Worm (Caenorhabditis elegans): ENCODE measurements around the gene ifet-1.

Gene ifet-1

ce11 chrIII:4428797-4429196, 46.2 kb downstream of the ifet-1 start:
- TF ChIP-seq Y48G9A.11 (GFP tag; IDR thresholded peaks at IDR 0.05), result no peak
- TF ChIP-seq ctbp-1 (GFP tag; IDR thresholded peaks at IDR 0.05), result peak; percentile 70; the same call in 1 of the 2 replicates
- peak; percentile 64 for TF ChIP-seq lin-38 (GFP tag; IDR thresholded peaks at IDR 0.05)
- TF ChIP-seq lin-39 (tag; optimal IDR thresholded peaks at IDR 0.05), result no peak
- TF ChIP-seq hlh-30 (tag; optimal IDR thresholded peaks at IDR 0.05; ENCODE audit: insufficient read depth), result no peak
- TF ChIP-seq unc-62 (GFP tag; optimal IDR thresholded peaks at IDR 0.05 in 1 of 2), result peak in 1 of 2 experiments; percentile 43
- TF ChIP-seq unc-62 (tag; optimal IDR thresholded peaks at IDR 0.05), result no peak
- peak; percentile 80 for TF ChIP-seq arid-1 (GFP tag; conservative IDR thresholded peaks at IDR 0.05)
- TF ChIP-seq lin-29 (GFP tag; IDR thresholded peaks at IDR 0.05), result no peak
- 0 out of 2 replicates have a peak, but pooled peaks have one; percentile 27 for TF ChIP-seq zfp-3 (GFP tag; conservative IDR thresholded peaks at IDR 0.05)
- 0 out of 2 replicates have a peak, but pooled peaks have one; percentile 13 for TF ChIP-seq Y105C5A.15 (GFP tag; IDR thresholded peaks at IDR 0.05)
- TF ChIP-seq sdz-12 (GFP tag; optimal IDR thresholded peaks at IDR 0.05), result peak; percentile 7
- TF ChIP-seq madf-5 (GFP tag; IDR thresholded peaks at IDR 0.05), result 0 out of 4 replicates have a peak, but pooled peaks of 1 of the 2 experiments have one; percentile 51
- 0 out of 2 replicates have a peak, but pooled peaks have one; percentile 25 for TF ChIP-seq madf-9 (GFP tag; conservative IDR thresholded peaks at IDR 0.05)
- peak; percentile 74; the same call in 1 of the 2 replicates for TF ChIP-seq dmd-8 (GFP tag; IDR thresholded peaks at IDR 0.05)
- TF ChIP-seq php-3 (GFP tag; IDR thresholded peaks at IDR 0.05), result no peak
- peak; percentile 79 for TF ChIP-seq lim-7 (GFP tag; IDR thresholded peaks at IDR 0.05)
- TF ChIP-seq dmd-6 (GFP tag; IDR thresholded peaks at IDR 0.05), result peak; percentile 47
- TF ChIP-seq pha-4 (GFP tag; IDR thresholded peaks at IDR 0.05), result peak; percentile 78; the same call in 1 of the 2 replicates
- TF ChIP-seq pha-4 (tag; optimal IDR thresholded peaks at IDR 0.05), result no peak
- TF ChIP-seq daf-16 (GFP tag; optimal IDR thresholded peaks at IDR 0.05), result peak in 1 of 2 experiments; percentile 5
- peak; percentile 56 for TF ChIP-seq daf-16 (tag; optimal IDR thresholded peaks at IDR 0.05)
- peak; percentile 86 for TF ChIP-seq daf-19 (GFP tag; conservative IDR thresholded peaks at IDR 0.05)
- TF ChIP-seq D1046.2 (GFP tag; IDR thresholded peaks at IDR 0.05), result 0 out of 2 replicates have a peak, but pooled peaks have one; percentile 58
- TF ChIP-seq nhr-28 (tag; optimal IDR thresholded peaks at IDR 0.05), result no peak
- TF ChIP-seq F44E2.7 (GFP tag; IDR thresholded peaks at IDR 0.05), result peak; percentile 81; the same call in 1 of the 2 replicates
- peak; percentile 85 for TF ChIP-seq egl-43 (GFP tag; IDR thresholded peaks at IDR 0.05)
- no peak for TF ChIP-seq cey-2 (tag; optimal IDR thresholded peaks at IDR 0.05; ENCODE audit: borderline replicate concordance, insufficient read depth)
- peak; percentile 10 for TF ChIP-seq hlh-11 (tag; optimal IDR thresholded peaks at IDR 0.05)
- TF ChIP-seq nhr-102 (tag; optimal IDR thresholded peaks at IDR 0.05), result no peak
- peak; percentile 78; the same call in 1 of the 2 replicates for TF ChIP-seq lin-1 (GFP tag; IDR thresholded peaks at IDR 0.05)
- no peak for TF ChIP-seq daf-12 (tag; optimal IDR thresholded peaks at IDR 0.05)
- no peak for TF ChIP-seq ceh-82 (tag; optimal IDR thresholded peaks at IDR 0.05)
- peak; percentile 59 for TF ChIP-seq T26A8.4 (GFP tag; IDR thresholded peaks at IDR 0.05)
- no peak for TF ChIP-seq ztf-11 (tag; optimal IDR thresholded peaks at IDR 0.05)
- TF ChIP-seq aha-1 (tag), result peak; percentile 63
- peak; percentile 16 for TF ChIP-seq lin-13 (GFP tag; optimal IDR thresholded peaks at IDR 0.05)
- TF ChIP-seq zag-1 (tag; optimal IDR thresholded peaks at IDR 0.05), result no peak
- peak; percentile 9 for TF ChIP-seq spr-1 (tag; optimal IDR thresholded peaks at IDR 0.05)
- peak; percentile 34 for TF ChIP-seq unc-130 (GFP tag; optimal IDR thresholded peaks at IDR 0.05)
- TF ChIP-seq mep-1 (tag; optimal IDR thresholded peaks at IDR 0.05), result no peak
- peak; percentile 1 for TF ChIP-seq nhr-48 (tag; optimal IDR thresholded peaks at IDR 0.05)
- TF ChIP-seq vab-7 (GFP tag; IDR thresholded peaks at IDR 0.05), result peak; percentile 75
- TF ChIP-seq dpl-1 (GFP tag; optimal IDR thresholded peaks at IDR 0.05), result no peak
- TF ChIP-seq attf-4 (tag; optimal IDR thresholded peaks at IDR 0.05), result no peak
- no peak for TF ChIP-seq nhr-77 (tag; optimal IDR thresholded peaks at IDR 0.05)
- peak; percentile 52 for TF ChIP-seq mes-2 (tag; optimal IDR thresholded peaks at IDR 0.05; ENCODE audit: poor library complexity, severe bottlenecking)
- TF ChIP-seq F26F4.8 (GFP tag; conservative IDR thresholded peaks at IDR 0.05), result peak; percentile 60; the same call in 1 of the 2 replicates
- TF ChIP-seq snpc-4 (tag; optimal IDR thresholded peaks at IDR 0.05), result peak; percentile 21
- TF ChIP-seq tra-1 (GFP tag; IDR thresholded peaks at IDR 0.05), result peak; percentile 32; the same call in 1 of the 2 replicates

Data from whole organism, L4 larva.